4 worm cellular contexts compared by ENCODE assay signal in genomic region chrII:5085450-5085849, ce11.
A peak's percentile ranks its signal among the peaks of the same experiment; 100 is the strongest.
TF ChIP-seq lines count a peak whose summit lies in the region.

txt-9 (plus strand) TSS chrII:5085785.

TF ChIP-seq in whole organism, L1 larva, 84 proteins besides CTCF, POLR2A, EP300 and RAD21:
- TF ChIP-seq elt-2 (tag; optimal IDR thresholded peaks at IDR 0.05; lab: Kevin White, UChicago) = peak; percentile 62
- TF ChIP-seq lin-35 (GFP tag; optimal IDR thresholded peaks at IDR 0.05; lab: Kevin White, UChicago) = peak in 1 of 2 experiments; percentile 13
- no peak for TF ChIP-seq unc-130 (tag; optimal IDR thresholded peaks at IDR 0.05; lab: Kevin White, UChicago)

TF ChIP-seq in whole organism, L2 larva, 48 proteins besides CTCF, POLR2A, EP300 and RAD21:
- TF ChIP-seq fos-1 (tag; optimal IDR thresholded peaks at IDR 0.05; lab: Kevin White, UChicago) (peak; percentile 45), sem-4 (tag; optimal IDR thresholded peaks at IDR 0.05; lab: Kevin White, UChicago) (no peak)

TF ChIP-seq in whole organism, L3 larva, 47 proteins besides CTCF, POLR2A, EP300 and RAD21:
- TF ChIP-seq zag-1 (tag; optimal IDR thresholded peaks at IDR 0.05; lab: Kevin White, UChicago) = no peak
- no peak for TF ChIP-seq ZK546.5 (tag; optimal IDR thresholded peaks at IDR 0.05; lab: Kevin White, UChicago)
- TF ChIP-seq unc-62 (GFP tag; optimal IDR thresholded peaks at IDR 0.05; lab: Kevin White, UChicago) = no peak
- peak; percentile 73 for TF ChIP-seq elt-2 (tag; optimal IDR thresholded peaks at IDR 0.05; lab: Kevin White, UChicago)

TF ChIP-seq in whole organism, L4 larva, 104 proteins besides CTCF, POLR2A, EP300 and RAD21:
- TF ChIP-seq nhr-11 (tag; optimal IDR thresholded peaks at IDR 0.05; lab: Kevin White, UChicago) (no peak), hlh-30 (tag; optimal IDR thresholded peaks at IDR 0.05; lab: Kevin White, UChicago; ENCODE audit: insufficient read depth) (peak; percentile 17), daf-16 (GFP tag; optimal IDR thresholded peaks at IDR 0.05; lab: Kevin White, UChicago) (no peak), daf-16 (tag; optimal IDR thresholded peaks at IDR 0.05; lab: Kevin White, UChicago) (peak; percentile 1), aha-1 (tag; lab: Kevin White, UChicago) (peak; percentile 92), nhr-111 (GFP tag; optimal IDR thresholded peaks at IDR 0.05; lab: Kevin White, UChicago) (no peak), hif-1 (tag; optimal IDR thresholded peaks at IDR 0.05; lab: Kevin White, UChicago) (no peak), nhr-48 (tag; optimal IDR thresholded peaks at IDR 0.05; lab: Kevin White, UChicago) (no peak), attf-4 (tag; optimal IDR thresholded peaks at IDR 0.05; lab: Kevin White, UChicago) (no peak), nhr-28 (tag; optimal IDR thresholded peaks at IDR 0.05; lab: Kevin White, UChicago) (peak; percentile 38), daf-8 (GFP tag; IDR thresholded peaks at IDR 0.05; lab: Robert Waterston, UW) (no peak), lir-3 (tag; optimal IDR thresholded peaks at IDR 0.05; lab: Kevin White, UChicago) (no peak), unc-62 (GFP tag; optimal IDR thresholded peaks at IDR 0.05 in 1 of 2; lab: Kevin White, UChicago) (peak in 1 of 2 experiments; percentile 77), unc-62 (tag; optimal IDR thresholded peaks at IDR 0.05; lab: Kevin White, UChicago) (no peak), ces-1 (GFP tag; optimal IDR thresholded peaks at IDR 0.05; lab: Kevin White, UChicago) (no peak), pha-4 (GFP tag; IDR thresholded peaks at IDR 0.05; lab: Robert Waterston, UW) (no peak), pha-4 (tag; optimal IDR thresholded peaks at IDR 0.05; lab: Kevin White, UChicago) (no peak)

Comparison
In these comparisons a context has a peak if more than half of its experiments do, and no peak if none do; other contexts are left out.
1. Of the 29 proteins assayed by ChIP-seq in both whole organism, L4 larva and whole organism, L1 larva: peak only in whole organism, L4 larva: aha-1 and nhr-28; only in whole organism, L1 larva: none; in both: none; in neither: 26; mixed calls (peak in some experiments, not most) for 1.